Worm (Caenorhabditis elegans) whole organism, L4 larva: ENCODE data around the gene M03A8.3.

Experiments used
- D1046.2 ChIP-seq: fragments of 200-800 bp; sonication (Bioruptor generic); IDR thresholded peaks from 2 replicates; pipeline ENCODE4 v1.3.6; 2022; ENCODE audit warnings: missing genetic modification characterization, missing compliant biosample characterization
- F37D6.2 ChIP-seq: sonication (generic microtip); optimal IDR thresholded peaks from 2 replicates; lab custom pipeline; 2016; ENCODE audit warnings: mild to moderate bottlenecking, missing genetic modification characterization, missing compliant biosample characterization
- R02D3.7 ChIP-seq: fragments of 150-350 bp; sonication (generic microtip); optimal IDR thresholded peaks from 3 replicates; lab custom pipeline; 2014; ENCODE audit warnings: missing biosample characterization, missing genetic modification characterization
- Y48G9A.11 ChIP-seq: fragments of 200-800 bp; sonication (Bioruptor generic); IDR thresholded peaks from 2 replicates; pipeline ENCODE4 v1.3.6; 2022; ENCODE audit warnings: missing genetic modification reagents, missing genetic modification characterization, missing compliant biosample characterization
- Y5F2A.4 ChIP-seq: fragments of 200-800 bp; sonication (Bioruptor generic); optimal IDR thresholded peaks from 2 replicates; lab custom pipeline; 2018; ENCODE audit warnings: mild to moderate bottlenecking, missing genetic modification characterization, missing compliant biosample characterization
- Y75B8A.6 ChIP-seq: fragments of 200-800 bp; sonication (Bioruptor generic); IDR thresholded peaks from 2 replicates; pipeline ENCODE4 v1.3.6; 2022; ENCODE audit warnings: missing genetic modification reagents, missing genetic modification characterization, missing compliant biosample characterization
- ama-1 ChIP-seq: fragments of 150-350 bp; optimal IDR thresholded peaks from 2 replicates; lab custom pipeline; 2014; ENCODE audit warnings: inconsistent platforms, mixed read lengths
- arid-1 ChIP-seq: fragments of 200-800 bp; sonication (Bioruptor generic); conservative IDR thresholded peaks from 2 replicates; pipeline ENCODE4 v1.3.6; 2022; ENCODE audit warnings: missing genetic modification reagents, missing genetic modification characterization, missing compliant biosample characterization
- ceh-82 ChIP-seq: sonication (generic microtip); optimal IDR thresholded peaks from 2 replicates; lab custom pipeline; 2017; ENCODE audit warnings: missing biosample characterization, missing genetic modification characterization
- cey-2 ChIP-seq: sonication (generic microtip); optimal IDR thresholded peaks from 3 replicates; lab custom pipeline; 2017; ENCODE audit warnings: missing genetic modification characterization, mild to moderate bottlenecking, missing compliant biosample characterization, antibody characterized with exemption, borderline replicate concordance; ENCODE audit not compliant: insufficient read depth
- daf-8 ChIP-seq: fragments of 200-800 bp; sonication (Bioruptor generic); IDR thresholded peaks from 2 replicates; pipeline ENCODE4 v1.3.6; 2022; ENCODE audit warnings: missing genetic modification characterization, missing compliant biosample characterization
- dmd-8 ChIP-seq: fragments of 200-800 bp; sonication (Bioruptor generic); IDR thresholded peaks from 2 replicates; pipeline ENCODE4 v1.3.6; 2022; ENCODE audit warnings: missing genetic modification characterization, missing compliant biosample characterization
- duxl-1 ChIP-seq: sonication (generic microtip); optimal IDR thresholded peaks from 2 replicates; lab custom pipeline; 2016; ENCODE audit warnings: mild to moderate bottlenecking, missing genetic modification characterization, moderate library complexity, missing compliant biosample characterization; ENCODE audit not compliant: poor library complexity
- egl-43 ChIP-seq: fragments of 200-800 bp; sonication (Bioruptor generic); IDR thresholded peaks from 2 replicates; pipeline ENCODE4 v1.3.6; 2022; ENCODE audit warnings: missing genetic modification reagents, missing genetic modification characterization, missing compliant biosample characterization
- fkh-10 ChIP-seq: fragments of 150-350 bp; optimal IDR thresholded peaks from 2 replicates; lab custom pipeline; 2014; ENCODE audit warnings: missing biosample characterization, missing genetic modification reagents, missing genetic modification characterization
- fos-1 ChIP-seq: fragments of 150-350 bp; optimal IDR thresholded peaks from 2 replicates; lab custom pipeline; 2014; ENCODE audit warnings: missing biosample characterization, missing genetic modification characterization
- gei-8 ChIP-seq: fragments of 200-800 bp; sonication (Bioruptor generic); optimal IDR thresholded peaks from 2 replicates; lab custom pipeline; 2018; ENCODE audit warnings: mild to moderate bottlenecking, missing genetic modification characterization, missing compliant biosample characterization
- hif-1 ChIP-seq, 2 experiments: sonication (generic microtip); optimal IDR thresholded peaks; 2 replicates each; lab custom pipeline; 2016 to 2017; ENCODE audit warnings: missing compliant biosample characterization in 2 of 2, missing genetic modification characterization in 2 of 2, missing genetic modification reagents in 2 of 2, missing genotype in 2 of 2, mild to moderate bottlenecking in 1 of 2
- hlh-11 ChIP-seq: fragments of 200-800 bp; sonication (Bioruptor generic); optimal IDR thresholded peaks from 2 replicates; lab custom pipeline; 2018; ENCODE audit warnings: mild to moderate bottlenecking, missing genetic modification characterization, missing compliant biosample characterization
- hlh-30 ChIP-seq: sonication (generic microtip); optimal IDR thresholded peaks from 2 replicates; lab custom pipeline; 2017; ENCODE audit warnings: antibody characterized with exemption, mild to moderate bottlenecking, missing genetic modification characterization, missing compliant biosample characterization; ENCODE audit not compliant: insufficient read depth
- jun-1 ChIP-seq: fragments of 150-350 bp; optimal IDR thresholded peaks from 2 replicates; lab custom pipeline; 2014; ENCODE audit warnings: missing biosample characterization, missing genetic modification reagents, missing genetic modification characterization
- lim-7 ChIP-seq: fragments of 200-800 bp; sonication (Bioruptor generic); IDR thresholded peaks from 2 replicates; pipeline ENCODE4 v1.3.6; 2022; ENCODE audit warnings: missing genetic modification characterization, missing compliant biosample characterization
- lin-13 ChIP-seq: fragments of 150-350 bp; optimal IDR thresholded peaks from 2 replicates; lab custom pipeline; 2014; ENCODE audit warnings: missing biosample characterization, missing genetic modification reagents, missing genetic modification characterization
- lin-29 ChIP-seq: fragments of 200-800 bp; sonication (Bioruptor generic); IDR thresholded peaks from 2 replicates; pipeline ENCODE4 v1.3.6; 2022; ENCODE audit warnings: missing genetic modification reagents, missing genetic modification characterization, missing compliant biosample characterization
- lin-39 ChIP-seq: fragments of 150-350 bp; optimal IDR thresholded peaks from 2 replicates; lab custom pipeline; 2014; ENCODE audit warnings: missing biosample characterization, missing genetic modification reagents, missing genetic modification characterization
- lir-3 ChIP-seq: sonication (generic microtip); optimal IDR thresholded peaks from 2 replicates; lab custom pipeline; 2016; ENCODE audit warnings: mild to moderate bottlenecking, missing genetic modification characterization, missing compliant biosample characterization
- lsy-2 ChIP-seq, 2 experiments: fragments of 150-350 bp in 1 of 2; sonication (generic microtip) in 1 of 2; optimal IDR thresholded peaks; 2 replicates each; lab custom pipeline; 2014 to 2017; ENCODE audit warnings: missing biosample characterization in 2 of 2, missing genetic modification characterization in 2 of 2
- mxl-2 ChIP-seq: fragments of 200-800 bp; sonication (Bioruptor generic); conservative IDR thresholded peaks from 2 replicates; pipeline ENCODE4 v1.3.6; 2022; ENCODE audit warnings: missing genetic modification reagents, missing genetic modification characterization, missing compliant biosample characterization
- nhr-10 ChIP-seq: fragments of 150-350 bp; optimal IDR thresholded peaks from 2 replicates; lab custom pipeline; 2014; ENCODE audit warnings: missing biosample characterization, missing genetic modification characterization
- nhr-102 ChIP-seq: sonication (generic microtip); optimal IDR thresholded peaks from 2 replicates; lab custom pipeline; 2016; ENCODE audit warnings: mild to moderate bottlenecking, missing genetic modification characterization, moderate library complexity, missing compliant biosample characterization
- nhr-111 ChIP-seq: fragments of 200-800 bp; sonication (Bioruptor generic); optimal IDR thresholded peaks from 2 replicates; lab custom pipeline; 2018; ENCODE audit warnings: mild to moderate bottlenecking, missing genetic modification characterization, missing compliant biosample characterization
- nhr-25 ChIP-seq: sonication (generic microtip); optimal IDR thresholded peaks from 2 replicates; lab custom pipeline; 2017; ENCODE audit warnings: missing genetic modification characterization, mild to moderate bottlenecking, missing compliant biosample characterization, antibody characterized with exemption, moderate library complexity, borderline replicate concordance; ENCODE audit not compliant: insufficient read depth
- nhr-41 ChIP-seq: fragments of 200-800 bp; sonication (Bioruptor generic); IDR thresholded peaks from 2 replicates; pipeline ENCODE4 v1.3.6; 2022; ENCODE audit warnings: missing genetic modification reagents, missing genetic modification characterization, missing compliant biosample characterization
- nhr-48 ChIP-seq: sonication (generic microtip); optimal IDR thresholded peaks from 2 replicates; lab custom pipeline; 2016; ENCODE audit warnings: mild to moderate bottlenecking, missing genetic modification characterization, missing compliant biosample characterization
- nhr-77 ChIP-seq: fragments of 150-350 bp; optimal IDR thresholded peaks from 2 replicates; lab custom pipeline; 2014; ENCODE audit warnings: missing biosample characterization, missing genetic modification characterization
- pha-4 ChIP-seq, 2 experiments: fragments of 150-350 bp in 1 of 2; fragments of 200-800 bp in 1 of 2; sonication (Bioruptor generic) in 1 of 2; IDR thresholded peaks in 1 of 2; optimal IDR thresholded peaks in 1 of 2; 2 replicates each; pipeline versions ENCODE4 v1.3.6 to Lab custom; 2014 to 2022; ENCODE audit warnings: missing genetic modification characterization in 2 of 2, missing genetic modification reagents in 2 of 2, missing biosample characterization in 1 of 2, missing compliant biosample characterization in 1 of 2
- pqm-1 ChIP-seq: sonication (generic microtip); optimal IDR thresholded peaks from 2 replicates; lab custom pipeline; 2017; ENCODE audit warnings: missing biosample characterization, missing genetic modification characterization
- set-16 ChIP-seq: fragments of 200-800 bp; sonication (Bioruptor generic); IDR thresholded peaks from 2 replicates; pipeline ENCODE4 v1.3.6; 2022; ENCODE audit warnings: missing genetic modification reagents, missing genetic modification characterization, missing compliant biosample characterization
- spr-1 ChIP-seq: sonication (generic microtip); optimal IDR thresholded peaks from 2 replicates; lab custom pipeline; 2016; ENCODE audit warnings: mild to moderate bottlenecking, missing genetic modification characterization, missing compliant biosample characterization
- spr-3 ChIP-seq: fragments of 200-800 bp; sonication (Bioruptor generic); optimal IDR thresholded peaks from 2 replicates; lab custom pipeline; 2018; ENCODE audit warnings: mild to moderate bottlenecking, missing genetic modification characterization, missing compliant biosample characterization
- tra-1 ChIP-seq: fragments of 200-800 bp; sonication (Bioruptor generic); IDR thresholded peaks from 2 replicates; pipeline ENCODE4 v1.3.6; 2022; ENCODE audit warnings: missing genetic modification reagents, missing genetic modification characterization, missing compliant biosample characterization
- unc-39 ChIP-seq: sonication (generic microtip); optimal IDR thresholded peaks from 2 replicates; lab custom pipeline; 2017; ENCODE audit warnings: missing biosample characterization, missing genetic modification characterization
- unc-62 ChIP-seq, 3 experiments: fragments of 150-350 bp in 1 of 3; sonication (generic microtip); optimal IDR thresholded peaks in 2 of 3; peaks in 1 of 3; 1 replicate in 1 of 3; 2 replicates in 2 of 3; lab custom pipeline; 2014 to 2017; ENCODE audit warnings: missing biosample characterization in 3 of 3, missing genetic modification characterization in 3 of 3, missing genetic modification reagents in 3 of 3, missing genotype in 1 of 3
- zfp-2 ChIP-seq: sonication (generic microtip); optimal IDR thresholded peaks from 2 replicates; lab custom pipeline; 2016; ENCODE audit warnings: mild to moderate bottlenecking, missing genetic modification characterization, missing compliant biosample characterization
- ztf-11 ChIP-seq: fragments of 150-350 bp; optimal IDR thresholded peaks from 2 replicates; lab custom pipeline; 2014; ENCODE audit warnings: missing biosample characterization, missing genetic modification characterization
- ztf-7 ChIP-seq: fragments of 150-350 bp; optimal IDR thresholded peaks from 2 replicates; lab custom pipeline; 2014; ENCODE audit warnings: missing biosample characterization, missing genetic modification characterization

Gene M03A8.3

DNA sequence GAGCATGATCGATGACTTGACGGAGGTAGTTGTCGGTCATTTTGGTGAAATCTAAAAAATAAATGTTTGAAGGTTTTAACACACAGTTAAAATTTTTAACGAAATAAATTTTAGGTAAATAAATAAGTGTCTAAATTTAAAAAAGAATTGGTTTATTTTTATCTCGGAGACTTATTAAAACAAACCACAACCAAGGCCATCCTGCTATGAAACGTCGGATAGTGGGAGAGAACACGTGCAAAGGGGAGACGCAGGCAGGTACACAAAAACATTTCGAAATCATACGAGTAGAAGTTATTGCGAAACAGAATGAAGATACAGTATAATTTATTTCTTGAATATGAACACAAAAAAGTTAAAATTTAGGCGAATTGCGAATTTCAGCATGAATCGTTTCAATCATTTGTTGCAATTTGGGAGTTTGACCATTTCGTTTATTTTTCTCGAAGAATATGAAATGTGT, 36.2 kb downstream of the M03A8.3 start, which contains the start of gene F41B4.3 (continued):
- TF ChIP-seq hif-1 (tag; optimal IDR thresholded peaks at IDR 0.05; lab: Kevin White, UChicago) = no peak
- TF ChIP-seq, all 104 proteins: peak for 3

DNA sequence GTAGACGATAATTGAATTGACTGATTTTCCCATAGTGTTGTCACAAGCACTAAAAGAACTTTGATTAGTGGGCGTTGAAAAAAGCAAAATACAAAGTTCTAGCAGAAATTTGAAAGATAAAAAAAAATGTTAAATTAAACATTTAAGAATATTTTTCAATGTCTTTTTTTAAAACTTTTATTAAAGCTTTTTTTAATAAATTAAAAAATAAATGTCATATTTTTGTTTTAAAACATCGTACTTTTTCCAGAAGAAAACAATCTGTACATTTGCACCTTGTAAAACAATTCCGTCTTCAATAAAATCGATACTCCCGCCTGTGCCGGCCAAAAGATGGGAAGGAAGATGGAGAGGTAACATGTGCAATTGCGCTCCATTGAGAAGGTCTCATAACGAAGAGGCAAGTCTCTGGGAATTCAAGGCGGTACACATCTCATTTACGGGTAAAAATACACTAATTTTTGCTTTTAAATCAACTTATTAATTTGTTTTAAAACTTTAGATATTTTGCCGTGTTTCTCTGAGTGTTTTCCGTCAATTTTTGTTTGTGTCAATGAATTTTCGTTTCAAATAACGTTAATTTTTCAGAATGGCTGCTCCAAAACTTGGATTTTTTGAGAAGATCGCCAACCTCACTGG, 40.9 kb downstream of the M03A8.3 start, which contains the start of the genes glr-6 and asg-2:
Gene glr-6, minus strand, starts transcription at position 51 of the 639 bp plus-strand sequence.
Gene asg-2, plus strand, starts transcription at position 589 of the 639 bp plus-strand sequence.
- TF ChIP-seq lir-3 (tag; lab: Kevin White, UChicago) = no peak
- TF ChIP-seq set-16 (GFP tag; lab: Robert Waterston, UW) = no peak
- peak; percentile 66 for TF ChIP-seq hlh-30 (tag; lab: Kevin White, UChicago)
- no peak for TF ChIP-seq D1046.2 (GFP tag; lab: Robert Waterston, UW)
- peak; percentile 51 for TF ChIP-seq spr-1 (tag; lab: Kevin White, UChicago)
- TF ChIP-seq pqm-1 (tag; lab: Kevin White, UChicago) = peak; percentile 70
- peak; percentile 39 for TF ChIP-seq zfp-2
- TF ChIP-seq unc-62 (GFP tag; optimal IDR thresholded peaks at IDR 0.05 in 1 of 2; lab: Kevin White, UChicago) = no peak
- TF ChIP-seq unc-62 (tag; optimal IDR thresholded peaks at IDR 0.05; lab: Kevin White, UChicago) = no peak
- no peak for TF ChIP-seq nhr-41 (GFP tag; lab: Robert Waterston, UW)
- no peak for TF ChIP-seq fos-1 (tag; lab: Kevin White, UChicago)
- TF ChIP-seq mxl-2 (GFP tag; lab: Robert Waterston, UW) = no peak
- TF ChIP-seq Y5F2A.4 (GFP tag; lab: Kevin White, UChicago) = no peak
- TF ChIP-seq tra-1 (GFP tag; lab: Robert Waterston, UW) = no peak
- peak; percentile 78 for TF ChIP-seq lin-13 (GFP tag; lab: Kevin White, UChicago)
- TF ChIP-seq lin-39 (tag; lab: Kevin White, UChicago) = no peak
- no peak for TF ChIP-seq lin-29
- no peak for TF ChIP-seq unc-39 (tag; lab: Kevin White, UChicago)
- TF ChIP-seq fkh-10 = peak; percentile 79
- no peak for TF ChIP-seq ztf-11
- no peak for TF ChIP-seq ceh-82 (tag; lab: Kevin White, UChicago)
- no peak for TF ChIP-seq jun-1 (tag; lab: Kevin White, UChicago)
- TF ChIP-seq nhr-10 (tag; lab: Kevin White, UChicago) = no peak
- TF ChIP-seq daf-8 = no peak
- TF ChIP-seq nhr-77 = peak; percentile 92
- TF ChIP-seq ama-1 (lab: Kevin White, UChicago) = peak; percentile 10
- TF ChIP-seq nhr-111 = no peak
- TF ChIP-seq lim-7 (GFP tag; lab: Robert Waterston, UW) = no peak
- TF ChIP-seq hif-1 (tag; optimal IDR thresholded peaks at IDR 0.05; lab: Kevin White, UChicago) = no peak
- peak in 1 of 2 experiments; percentile 90 for TF ChIP-seq lsy-2 (tag; optimal IDR thresholded peaks at IDR 0.05; lab: Kevin White, UChicago)
- TF ChIP-seq Y75B8A.6 = no peak
- no peak for TF ChIP-seq Y48G9A.11 (GFP tag; lab: Robert Waterston, UW)
- no peak for TF ChIP-seq cey-2 (tag; lab: Kevin White, UChicago)
- no peak for TF ChIP-seq egl-43 (GFP tag; lab: Robert Waterston, UW)
- TF ChIP-seq pha-4 (GFP tag; IDR thresholded peaks at IDR 0.05; lab: Robert Waterston, UW) = 0 out of 2 replicates have a peak, but pooled peaks have one; percentile 48
- peak; percentile 95 for TF ChIP-seq pha-4 (tag; optimal IDR thresholded peaks at IDR 0.05; lab: Kevin White, UChicago)
- TF ChIP-seq R02D3.7 (tag; lab: Kevin White, UChicago) = peak; percentile 44
- TF ChIP-seq duxl-1 (tag; lab: Kevin White, UChicago) = peak; percentile 22
- no peak for TF ChIP-seq ztf-7 (tag; lab: Kevin White, UChicago)
- no peak for TF ChIP-seq nhr-25 (tag; lab: Kevin White, UChicago)
- 0 out of 2 replicates have a peak, but pooled peaks have one; percentile 37 for TF ChIP-seq arid-1 (GFP tag; lab: Robert Waterston, UW)
- peak; percentile 0 for TF ChIP-seq F37D6.2 (tag; lab: Kevin White, UChicago)
- no peak for TF ChIP-seq dmd-8 (GFP tag; lab: Robert Waterston, UW)
- peak; percentile 75 for TF ChIP-seq hlh-11 (tag; lab: Kevin White, UChicago)
- TF ChIP-seq spr-3 (GFP tag; lab: Kevin White, UChicago) = no peak
- TF ChIP-seq nhr-48 = peak; percentile 22
- no peak for TF ChIP-seq gei-8 (GFP tag; lab: Kevin White, UChicago)
- TF ChIP-seq nhr-102 (tag; lab: Kevin White, UChicago) = peak; percentile 21
